Fruit fly (Drosophila melanogaster) whole organism: Measurements from ENCODE around the gene GATAd.

Source experiments
- Dll ChIP-seq: fragments of >200 bp; optimal IDR thresholded peaks from 2 replicates; lab custom pipeline; 2017
- EcR ChIP-seq, 2 experiments: fragments of >200 bp; optimal IDR thresholded peaks; 2 replicates each; lab custom pipeline; 2017; ENCODE audit warnings: missing biosample characterization in 2 of 2, missing genetic modification characterization in 2 of 2, missing genetic modification reagents in 2 of 2
- pan ChIP-seq: fragments of >200 bp; optimal IDR thresholded peaks from 2 replicates; lab custom pipeline; 2017
- psq ChIP-seq: fragments of >200 bp; optimal IDR thresholded peaks from 2 replicates; lab custom pipeline; 2017

DNA sequence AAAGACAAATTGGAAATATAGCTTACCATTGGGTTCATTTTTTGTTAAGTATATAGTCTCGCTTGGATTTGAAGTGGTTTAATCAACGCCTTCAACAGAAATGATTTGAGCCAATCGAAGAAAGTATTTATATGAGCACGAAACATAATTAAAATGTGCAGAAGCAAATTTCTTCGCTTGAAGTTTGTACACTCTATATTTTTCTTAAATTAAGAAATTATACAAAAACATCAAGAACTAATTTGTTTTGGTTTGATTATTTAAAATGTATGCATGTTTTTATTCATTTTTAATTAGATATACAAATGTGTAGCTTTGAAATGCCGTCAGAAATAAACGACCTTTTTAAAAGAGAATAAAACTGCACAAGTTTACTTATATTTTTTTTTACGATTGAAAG lies 31.6 kb upstream of the GATAd start, which contains the start of gene CG13138:
- TF ChIP-seq psq (lab: Kevin White, UChicago) (no peak), EcR (GFP tag; optimal IDR thresholded peaks at IDR 0.05; lab: Kevin White, UChicago) (no peak), Dll (lab: Kevin White, UChicago) (no peak), pan (no peak)
